Worm (Caenorhabditis elegans): ENCODE measurements around the gene wdr-5.3.

Gene wdr-5.3

DNA sequence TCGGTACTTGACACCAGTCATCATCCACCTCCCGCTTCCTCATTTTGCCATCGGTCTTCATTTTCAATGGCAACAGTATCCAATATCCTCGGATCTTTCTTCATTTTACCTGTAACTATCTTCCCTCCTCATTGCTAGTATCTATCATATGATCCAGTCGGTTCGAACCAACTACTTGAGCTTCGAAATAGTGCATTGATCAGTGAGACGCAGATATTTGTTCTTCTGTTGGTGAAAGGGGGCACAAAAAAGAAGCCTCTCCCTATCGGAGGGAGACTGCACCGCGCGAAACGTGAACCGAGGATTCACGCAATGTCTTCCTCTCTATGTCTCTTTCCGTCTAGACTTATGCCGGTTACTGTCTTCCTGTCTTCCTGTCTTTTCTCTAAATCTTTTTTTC lies 45.6 kb upstream of the wdr-5.3 start:
- TF ChIP-seq skn-1 (tag; optimal IDR thresholded peaks at IDR 0.05) (peak; percentile 11), egl-27 (tag; optimal IDR thresholded peaks at IDR 0.05) (peak in 1 of 2 experiments; percentile 1), sup-37 (GFP tag; optimal IDR thresholded peaks at IDR 0.05) (no peak), lsy-2 (tag; optimal IDR thresholded peaks at IDR 0.05) (peak in 1 of 2 experiments; percentile 4), nhr-20 (tag; optimal IDR thresholded peaks at IDR 0.05) (peak; percentile 12), jun-1 (tag; optimal IDR thresholded peaks at IDR 0.05) (no peak), tbx-2 (tag; optimal IDR thresholded peaks at IDR 0.05) (peak; percentile 12), nhr-77 (tag; optimal IDR thresholded peaks at IDR 0.05) (peak; percentile 56), dpl-1 (GFP tag; optimal IDR thresholded peaks at IDR 0.05) (no peak), zip-4 (GFP tag; optimal IDR thresholded peaks at IDR 0.05) (no peak), lin-14 (GFP tag; optimal IDR thresholded peaks at IDR 0.05) (peak; percentile 36)

DNA sequence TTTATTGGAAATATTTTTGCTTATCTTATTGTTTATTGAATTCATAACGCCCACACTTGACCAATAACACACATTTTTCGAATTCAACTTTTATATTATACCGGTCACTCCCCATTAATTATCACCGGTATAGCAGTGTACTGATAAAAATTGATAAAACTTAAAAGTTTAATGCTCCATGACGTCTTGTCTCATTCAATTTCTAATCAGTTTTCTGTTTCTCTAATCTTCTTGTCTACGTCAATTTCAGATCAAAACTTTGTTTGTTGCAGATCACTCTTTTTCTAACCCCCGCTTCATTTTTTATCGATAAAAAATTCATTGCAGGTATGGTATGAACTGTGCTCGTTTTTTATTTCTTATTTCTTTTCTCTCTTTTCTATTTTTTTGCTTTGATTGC lies 43.2 kb upstream of the wdr-5.3 start:
- TF ChIP-seq elt-2 (tag; optimal IDR thresholded peaks at IDR 0.05) = peak; percentile 99
- no peak for TF ChIP-seq nhr-77 (tag; optimal IDR thresholded peaks at IDR 0.05)
- peak; percentile 43 for TF ChIP-seq tlp-1 (tag; optimal IDR thresholded peaks at IDR 0.05)
- TF ChIP-seq skn-1 (tag; optimal IDR thresholded peaks at IDR 0.05) = no peak
- no peak for TF ChIP-seq grh-1 (GFP tag; IDR thresholded peaks at IDR 0.05)
- TF ChIP-seq mef-2 (tag; optimal IDR thresholded peaks at IDR 0.05) = no peak
- TF ChIP-seq nhr-20 (tag; optimal IDR thresholded peaks at IDR 0.05) = peak; percentile 45
- no peak for TF ChIP-seq nhr-90 (tag; optimal IDR thresholded peaks at IDR 0.05; ENCODE audit: poor library complexity)
- no peak for TF ChIP-seq nhr-237 (tag; optimal IDR thresholded peaks at IDR 0.05)
- no peak for TF ChIP-seq unc-62 (GFP tag; optimal IDR thresholded peaks at IDR 0.05)
- TF ChIP-seq dsc-1 (tag; optimal IDR thresholded peaks at IDR 0.05) = no peak
- no peak for TF ChIP-seq elt-3 (tag; optimal IDR thresholded peaks at IDR 0.05)
- no peak for TF ChIP-seq zip-4 (GFP tag; optimal IDR thresholded peaks at IDR 0.05)
- TF ChIP-seq vab-15 (tag; optimal IDR thresholded peaks at IDR 0.05) = no peak
- TF ChIP-seq lin-14 (GFP tag; optimal IDR thresholded peaks at IDR 0.05) = peak; percentile 31
- TF ChIP-seq efl-1 (optimal IDR thresholded peaks at IDR 0.05) = no peak
- TF ChIP-seq efl-1 (GFP tag; optimal IDR thresholded peaks at IDR 0.05 in 1 of 2) = peak in 1 of 2 experiments; percentile 30
- TF ChIP-seq pqm-1 (tag; optimal IDR thresholded peaks at IDR 0.05) = peak; percentile 32
- TF ChIP-seq unc-130 (tag; optimal IDR thresholded peaks at IDR 0.05) = no peak
- no peak for TF ChIP-seq fkh-10 (GFP tag; optimal IDR thresholded peaks at IDR 0.05)
- peak in 1 of 2 experiments; percentile 38 for TF ChIP-seq lin-35 (GFP tag; optimal IDR thresholded peaks at IDR 0.05)
- TF ChIP-seq zag-1 (tag; optimal IDR thresholded peaks at IDR 0.05) = no peak
- no peak for TF ChIP-seq snpc-4 (tag; optimal IDR thresholded peaks at IDR 0.05)
- TF ChIP-seq aha-1 (tag; optimal IDR thresholded peaks at IDR 0.05) = no peak
- no peak for TF ChIP-seq hlh-4 (tag; optimal IDR thresholded peaks at IDR 0.05)
- no peak for TF ChIP-seq tbx-2 (tag; optimal IDR thresholded peaks at IDR 0.05)
- TF ChIP-seq ces-1 (GFP tag; optimal IDR thresholded peaks at IDR 0.05) = no peak
- peak in 1 of 2 experiments; percentile 1 for TF ChIP-seq lsy-2 (tag; optimal IDR thresholded peaks at IDR 0.05)
- peak; percentile 47 for TF ChIP-seq nhr-71 (tag; optimal IDR thresholded peaks at IDR 0.05)
- TF ChIP-seq lin-15B (tag; optimal IDR thresholded peaks at IDR 0.05) = no peak
- TF ChIP-seq jun-1 (tag; optimal IDR thresholded peaks at IDR 0.05) = peak; percentile 37

DNA sequence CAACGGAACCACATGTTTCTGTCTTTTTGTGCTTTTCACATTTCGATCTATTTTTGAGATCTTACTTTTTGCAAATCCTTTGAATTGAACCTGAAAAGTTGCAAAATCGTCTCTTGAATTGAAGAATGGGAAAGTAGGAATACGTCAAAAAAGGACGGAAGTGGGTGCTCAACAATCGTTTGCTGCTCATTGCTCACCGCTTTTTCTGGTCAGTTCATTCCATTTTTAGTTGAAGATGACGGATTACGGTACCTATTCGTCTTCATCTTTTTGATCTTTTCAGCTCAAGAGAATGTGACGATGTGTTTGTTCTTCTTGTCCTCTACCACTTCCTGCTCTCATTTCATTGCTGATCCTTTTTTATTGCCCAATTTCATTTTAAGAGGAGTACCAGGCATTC lies 41.7 kb upstream of the wdr-5.3 start, which contains the start of gene C05A2.4:
TSS of gene C05A2.4 (plus strand) at position 301 of the 400 bp plus-strand sequence.
- TF ChIP-seq F16B12.6 (tag; optimal IDR thresholded peaks at IDR 0.05) = no peak
- no peak for TF ChIP-seq nhr-11 (tag; optimal IDR thresholded peaks at IDR 0.05)
- no peak for TF ChIP-seq blmp-1 (tag; optimal IDR thresholded peaks at IDR 0.05)
- TF ChIP-seq C34B4.2 (tag; optimal IDR thresholded peaks at IDR 0.05) = no peak
- no peak for TF ChIP-seq mep-1 (tag; optimal IDR thresholded peaks at IDR 0.05)
- no peak for TF ChIP-seq ceh-88 (GFP tag; IDR thresholded peaks at IDR 0.05)

Data from whole organism, L1 larva.